Worm (Caenorhabditis elegans): ENCODE data around the gene ttr-9.

ttr-9 gene

DNA sequence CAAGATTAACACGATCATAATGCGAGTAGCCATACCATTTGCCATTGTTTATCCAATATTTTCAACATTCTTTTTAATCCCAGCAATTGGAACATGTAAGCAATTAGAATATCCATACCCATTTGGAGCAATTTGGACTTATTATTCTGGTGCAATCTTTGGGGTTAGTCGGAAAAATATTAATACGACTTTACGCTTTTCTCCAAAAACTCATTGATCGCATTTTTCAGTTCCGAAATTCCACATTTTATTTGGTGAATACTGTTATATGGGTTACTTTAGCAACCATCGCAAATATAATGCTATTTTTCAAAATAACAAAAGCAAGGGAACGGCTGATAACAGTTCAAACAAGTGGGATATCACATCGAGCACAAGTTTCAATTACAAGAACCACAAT is 19.4 kb downstream of the ttr-9 start:
- TF ChIP-seq tbx-37 (GFP tag; conservative IDR thresholded peaks at IDR 0.05) (no peak), ets-7 (tag; optimal IDR thresholded peaks at IDR 0.05) (no peak), tra-4 (tag; optimal IDR thresholded peaks at IDR 0.05) (no peak), hmg-4 (GFP tag; optimal IDR thresholded peaks at IDR 0.05) (no peak), pes-1 (GFP tag; IDR thresholded peaks at IDR 0.05) (no peak), flt-1 (GFP tag; IDR thresholded peaks at IDR 0.05) (no peak), B0310.2 (tag; optimal IDR thresholded peaks at IDR 0.05) (no peak), ceh-36 (tag; optimal IDR thresholded peaks at IDR 0.05) (no peak), F13C5.2 (tag; optimal IDR thresholded peaks at IDR 0.05) (no peak), sea-1 (GFP tag; conservative IDR thresholded peaks at IDR 0.05) (no peak), ceh-13 (GFP tag; optimal IDR thresholded peaks at IDR 0.05) (no peak), aly-1 (tag; optimal IDR thresholded peaks at IDR 0.05) (no peak), hnd-1 (tag; optimal IDR thresholded peaks at IDR 0.05) (no peak)

DNA sequence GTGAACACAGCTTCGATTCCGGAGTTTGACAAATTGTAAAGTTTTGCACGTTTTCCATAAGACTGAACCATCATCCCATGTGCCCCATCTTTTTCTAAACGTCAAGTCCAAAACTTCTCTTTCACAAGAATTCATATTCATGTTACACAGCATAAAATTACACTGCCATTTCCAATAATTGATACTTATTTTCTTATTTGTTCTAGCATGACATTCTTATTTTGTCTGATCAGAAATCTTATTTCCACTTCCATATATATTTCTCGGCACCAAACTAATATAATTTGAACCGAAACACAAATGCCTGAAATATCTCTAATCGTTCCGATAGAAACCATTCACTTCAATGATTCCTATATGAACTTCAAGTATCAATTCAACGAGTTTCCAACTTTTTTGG is 20.2 kb downstream of the ttr-9 start, which contains the start of gene sru-2:
sru-2 (plus strand) TSS at position 301 of the 400 bp plus-strand sequence.
- TF ChIP-seq sea-1 (GFP tag; conservative IDR thresholded peaks at IDR 0.05) (no peak), hnd-1 (tag; optimal IDR thresholded peaks at IDR 0.05) (no peak), ets-7 (tag; optimal IDR thresholded peaks at IDR 0.05) (no peak), tbx-11 (GFP tag; IDR thresholded peaks at IDR 0.05) (no peak), B0310.2 (tag; optimal IDR thresholded peaks at IDR 0.05) (no peak), ceh-36 (tag; optimal IDR thresholded peaks at IDR 0.05) (no peak), aly-1 (tag; optimal IDR thresholded peaks at IDR 0.05) (no peak), F13C5.2 (tag; optimal IDR thresholded peaks at IDR 0.05) (no peak), tbx-37 (GFP tag; conservative IDR thresholded peaks at IDR 0.05) (no peak), hmg-4 (GFP tag; optimal IDR thresholded peaks at IDR 0.05) (no peak), scrt-1 (GFP tag; IDR thresholded peaks at IDR 0.05) (no peak), pes-1 (GFP tag; IDR thresholded peaks at IDR 0.05) (no peak), ceh-13 (GFP tag; optimal IDR thresholded peaks at IDR 0.05) (no peak), flt-1 (GFP tag; IDR thresholded peaks at IDR 0.05) (no peak), ama-1 (optimal IDR thresholded peaks at IDR 0.05) (no peak), tra-4 (tag; optimal IDR thresholded peaks at IDR 0.05) (no peak), hmbx-1 (tag; optimal IDR thresholded peaks at IDR 0.05) (no peak)

DNA sequence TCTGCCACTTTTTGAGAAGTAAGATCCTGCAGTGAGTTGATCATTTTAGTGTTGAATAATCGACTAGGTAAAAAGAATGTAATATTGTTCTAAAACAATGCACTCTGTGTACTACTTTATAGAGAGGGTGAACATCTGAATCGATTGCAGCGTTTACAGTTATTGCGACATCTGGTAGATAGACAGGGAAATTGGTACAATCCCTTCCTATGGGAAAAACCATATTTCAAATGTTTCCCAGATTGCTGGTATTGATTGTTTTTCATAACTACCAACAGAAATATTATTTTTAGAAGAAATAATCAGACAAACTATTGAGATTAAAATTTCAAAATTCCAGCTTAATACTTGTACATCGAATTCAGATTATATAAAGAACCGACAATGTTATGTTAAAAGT is 21.1 kb downstream of the ttr-9 start, which contains the start of gene gadr-2:
gadr-2 (minus strand) TSS at position 101 of the 400 bp plus-strand sequence.
- no peak for TF ChIP-seq aly-1 (tag; optimal IDR thresholded peaks at IDR 0.05)

DNA sequence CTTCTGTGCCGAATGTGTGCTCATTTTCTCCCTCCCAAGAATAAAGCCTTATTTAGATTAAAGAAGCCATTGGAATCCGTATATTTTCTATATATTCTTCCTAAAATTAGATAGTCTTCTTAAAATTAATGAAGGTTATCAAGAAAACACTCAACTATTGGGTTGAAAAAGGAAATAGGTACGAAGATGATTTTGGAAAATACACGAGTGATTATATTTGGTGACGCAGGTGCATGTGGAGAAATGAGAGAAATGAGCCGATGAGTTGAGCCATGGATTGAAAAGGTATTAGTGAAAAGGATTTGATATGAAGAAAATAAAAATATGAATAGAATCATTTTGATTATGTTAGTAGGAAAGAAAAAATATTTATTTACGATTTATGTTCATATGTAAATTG is 25.2 kb downstream of the ttr-9 start, which contains the start of gene cng-3:
cng-3 (minus strand) TSS at position 102 of the 400 bp plus-strand sequence.
- TF ChIP-seq F13C5.2 (tag; optimal IDR thresholded peaks at IDR 0.05), result no peak
- no peak for TF ChIP-seq tbx-11 (GFP tag; IDR thresholded peaks at IDR 0.05)
- TF ChIP-seq pes-1 (GFP tag; IDR thresholded peaks at IDR 0.05), result no peak
- no peak for TF ChIP-seq hmg-4 (GFP tag; optimal IDR thresholded peaks at IDR 0.05)
- TF ChIP-seq ceh-13 (GFP tag; optimal IDR thresholded peaks at IDR 0.05), result no peak
- no peak for TF ChIP-seq flt-1 (GFP tag; IDR thresholded peaks at IDR 0.05)
- no peak for TF ChIP-seq tra-4 (tag; optimal IDR thresholded peaks at IDR 0.05)
- no peak for TF ChIP-seq ceh-36 (tag; optimal IDR thresholded peaks at IDR 0.05)
- no peak for TF ChIP-seq aly-1 (tag; optimal IDR thresholded peaks at IDR 0.05)
- no peak for TF ChIP-seq hmbx-1 (tag; optimal IDR thresholded peaks at IDR 0.05)
- no peak for TF ChIP-seq hnd-1 (tag; optimal IDR thresholded peaks at IDR 0.05)
- no peak for TF ChIP-seq scrt-1 (GFP tag; IDR thresholded peaks at IDR 0.05)
- no peak for TF ChIP-seq B0310.2 (tag; optimal IDR thresholded peaks at IDR 0.05)
- no peak for TF ChIP-seq ama-1 (optimal IDR thresholded peaks at IDR 0.05)
- no peak for TF ChIP-seq ets-7 (tag; optimal IDR thresholded peaks at IDR 0.05)
- no peak for TF ChIP-seq sea-1 (GFP tag; conservative IDR thresholded peaks at IDR 0.05)
- no peak for TF ChIP-seq tbx-37 (GFP tag; conservative IDR thresholded peaks at IDR 0.05)

DNA sequence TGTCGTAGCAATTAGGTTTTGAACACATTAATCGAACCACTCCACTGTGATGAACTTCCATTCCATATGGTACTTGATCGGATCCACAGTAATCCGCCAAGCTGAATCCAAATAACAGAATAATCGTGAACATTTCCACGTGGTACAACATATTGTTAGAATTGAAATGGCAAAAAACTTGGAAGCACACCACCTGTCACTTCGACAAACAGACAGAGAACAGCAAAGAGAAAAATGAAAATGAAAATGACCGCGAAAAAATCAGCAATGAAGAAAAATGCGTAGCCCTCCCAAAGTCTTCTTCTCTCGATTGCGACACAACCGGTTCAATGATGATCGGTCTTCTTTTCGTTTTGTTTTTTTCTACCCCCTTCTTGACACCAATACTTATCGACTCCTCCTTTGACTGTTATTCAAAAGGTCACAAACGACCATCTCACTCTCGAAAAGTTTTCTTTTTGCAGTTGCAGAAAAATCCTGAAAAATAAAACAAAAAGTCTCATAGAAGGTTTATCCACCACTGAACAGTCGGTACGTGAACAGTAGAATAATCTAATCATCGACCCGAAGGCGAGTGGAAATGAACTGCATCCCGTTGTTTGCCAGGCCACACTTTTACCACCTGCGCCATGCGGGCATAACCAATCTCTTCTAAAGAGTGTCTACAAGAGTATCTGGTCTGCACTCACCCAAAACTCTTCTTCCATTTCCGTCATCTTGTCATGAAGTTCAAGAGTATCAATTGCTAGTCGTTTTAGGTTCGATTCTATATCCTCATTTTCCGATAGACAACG is 28.8 kb downstream of the ttr-9 start, which contains the start of gene wrt-3:
wrt-3 (minus strand) TSS at position 322 of the 794 bp plus-strand sequence.
- peak; percentile 94 for TF ChIP-seq tbx-37 (GFP tag; conservative IDR thresholded peaks at IDR 0.05)
- TF ChIP-seq hmg-4 (GFP tag; optimal IDR thresholded peaks at IDR 0.05), result no peak
- TF ChIP-seq hmbx-1 (tag; optimal IDR thresholded peaks at IDR 0.05), result peak; percentile 81
- TF ChIP-seq pes-1 (GFP tag; IDR thresholded peaks at IDR 0.05), result peak; percentile 98
- peak; percentile 87 for TF ChIP-seq hnd-1 (tag; optimal IDR thresholded peaks at IDR 0.05)
- TF ChIP-seq B0310.2 (tag; optimal IDR thresholded peaks at IDR 0.05), result peak; percentile 92
- TF ChIP-seq tbx-11 (GFP tag; IDR thresholded peaks at IDR 0.05), result peak; percentile 98
- peak; percentile 87 for TF ChIP-seq tra-4 (tag; optimal IDR thresholded peaks at IDR 0.05)
- peak; percentile 91 for TF ChIP-seq F13C5.2 (tag; optimal IDR thresholded peaks at IDR 0.05)
- no peak; the same call in 1 of the 2 replicates for TF ChIP-seq sea-1 (GFP tag; conservative IDR thresholded peaks at IDR 0.05)
- peak; percentile 86 for TF ChIP-seq ets-7 (tag; optimal IDR thresholded peaks at IDR 0.05)
- peak; percentile 95 for TF ChIP-seq ceh-36 (tag; optimal IDR thresholded peaks at IDR 0.05)
- peak; percentile 95 for TF ChIP-seq flt-1 (GFP tag; IDR thresholded peaks at IDR 0.05)
- TF ChIP-seq aly-1 (tag; optimal IDR thresholded peaks at IDR 0.05), result peak; percentile 95
- no peak for TF ChIP-seq ama-1 (optimal IDR thresholded peaks at IDR 0.05)
- peak; percentile 99 for TF ChIP-seq scrt-1 (GFP tag; IDR thresholded peaks at IDR 0.05)
- TF ChIP-seq ceh-13 (GFP tag; optimal IDR thresholded peaks at IDR 0.05), result peak; percentile 93

DNA sequence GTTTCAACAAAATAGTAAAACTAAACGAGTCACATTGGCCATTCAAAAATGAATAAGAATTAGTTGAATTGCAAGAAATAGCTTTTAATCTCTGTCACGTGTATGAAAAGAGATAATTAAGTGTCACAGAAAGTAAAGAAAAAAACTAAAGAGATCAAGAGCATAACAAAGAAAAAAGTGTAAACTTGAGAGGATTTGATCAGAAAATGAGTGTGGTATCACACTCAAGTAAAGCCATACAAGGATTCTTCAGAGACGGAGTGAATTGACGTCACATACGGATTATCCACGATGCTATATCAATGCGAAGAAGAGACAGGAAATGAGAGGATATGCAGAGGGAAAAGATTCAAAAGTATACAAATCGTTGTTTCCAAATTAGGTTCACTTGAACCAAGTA is 36.9 kb downstream of the ttr-9 start:
- TF ChIP-seq scrt-1 (GFP tag; IDR thresholded peaks at IDR 0.05), result no peak
- TF ChIP-seq B0310.2 (tag; optimal IDR thresholded peaks at IDR 0.05), result no peak
- TF ChIP-seq flt-1 (GFP tag; IDR thresholded peaks at IDR 0.05), result no peak
- TF ChIP-seq tbx-11 (GFP tag; IDR thresholded peaks at IDR 0.05), result no peak
- no peak for TF ChIP-seq hnd-1 (tag; optimal IDR thresholded peaks at IDR 0.05)

DNA sequence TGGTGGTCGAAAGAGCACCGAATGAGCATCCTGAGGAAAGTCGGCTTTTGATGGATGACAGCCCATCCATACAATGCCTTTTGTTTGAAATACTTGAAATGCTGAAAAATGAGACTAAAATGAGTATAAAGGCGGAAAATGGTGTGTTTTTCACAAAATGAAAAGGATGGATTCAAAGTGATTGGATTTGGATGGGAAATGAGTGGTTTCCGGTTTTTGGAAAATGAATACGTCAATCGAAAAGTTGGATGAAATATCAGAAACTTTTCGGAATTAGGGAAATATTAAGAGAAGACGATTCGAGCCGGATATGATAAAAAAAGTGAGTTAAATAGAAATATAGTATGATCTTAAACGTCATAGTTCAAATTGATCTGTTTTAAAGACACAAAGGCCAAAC is 38.7 kb downstream of the ttr-9 start, which contains the start of gene F38E11.6:
F38E11.6 (minus strand) TSS at position 101 of the 400 bp plus-strand sequence.
- TF ChIP-seq ceh-13 (GFP tag; optimal IDR thresholded peaks at IDR 0.05) (no peak), aly-1 (tag; optimal IDR thresholded peaks at IDR 0.05) (no peak), hnd-1 (tag; optimal IDR thresholded peaks at IDR 0.05) (no peak), pes-1 (GFP tag; IDR thresholded peaks at IDR 0.05) (no peak), ets-7 (tag; optimal IDR thresholded peaks at IDR 0.05) (no peak), F13C5.2 (tag; optimal IDR thresholded peaks at IDR 0.05) (no peak), flt-1 (GFP tag; IDR thresholded peaks at IDR 0.05) (no peak), hmbx-1 (tag; optimal IDR thresholded peaks at IDR 0.05) (no peak), tbx-11 (GFP tag; IDR thresholded peaks at IDR 0.05) (no peak), sea-1 (GFP tag; conservative IDR thresholded peaks at IDR 0.05) (no peak), B0310.2 (tag; optimal IDR thresholded peaks at IDR 0.05) (no peak), ceh-36 (tag; optimal IDR thresholded peaks at IDR 0.05) (no peak), scrt-1 (GFP tag; IDR thresholded peaks at IDR 0.05) (no peak), ama-1 (optimal IDR thresholded peaks at IDR 0.05) (no peak), tbx-37 (GFP tag; conservative IDR thresholded peaks at IDR 0.05) (no peak)
